Fruit fly (Drosophila melanogaster): Measurements from ENCODE around the gene nej.

The nej gene

dm6 chrX:9684697-9685567 lies 1.9 kb downstream of the nej start (continued):
- TF ChIP-seq chm (GFP tag; IDR thresholded peaks at IDR 0.05) (0 out of 2 replicates have a peak, but pooled peaks have one; percentile 37), CG12219 (GFP tag; optimal IDR thresholded peaks at IDR 0.05) (no peak), bbx (GFP tag; IDR thresholded peaks at IDR 0.05; ENCODE audit: partially characterized antibody) (0 out of 2 replicates have a peak, but pooled peaks have one; percentile 18), CG10321 (GFP tag; IDR thresholded peaks at IDR 0.05) (peak; percentile 92), CG11456 (GFP tag; IDR thresholded peaks at IDR 0.05) (no peak), CG16815 (GFP tag; optimal IDR thresholded peaks at IDR 0.05) (no peak), esg (GFP tag; conservative IDR thresholded peaks at IDR 0.05) (no peak), dan (GFP tag; IDR thresholded peaks at IDR 0.05) (no peak), CG12155 (GFP tag; optimal IDR thresholded peaks at IDR 0.05) (peak; percentile 99), gce (GFP tag; IDR thresholded peaks at IDR 0.05) (no peak), Oli (tag; optimal IDR thresholded peaks at IDR 0.05) (no peak), Lpt (GFP tag; optimal IDR thresholded peaks at IDR 0.05) (no peak), insv (GFP tag; optimal IDR thresholded peaks at IDR 0.05) (no peak), CG17359 (tag; optimal IDR thresholded peaks at IDR 0.05) (no peak), trh (GFP tag; optimal IDR thresholded peaks at IDR 0.05) (no peak), Rfx (GFP tag; IDR thresholded peaks at IDR 0.05) (no peak), CG10431 (GFP tag; optimal IDR thresholded peaks at IDR 0.05) (no peak), Nf-YC (tag; optimal IDR thresholded peaks at IDR 0.05) (peak; percentile 41), CG8478 (optimal IDR thresholded peaks at IDR 0.05) (peak; percentile 95), lmd (GFP tag; IDR thresholded peaks at IDR 0.05) (no peak), CrebB (tag; optimal IDR thresholded peaks at IDR 0.05) (no peak), Spps (tag; optimal IDR thresholded peaks at IDR 0.05) (no peak), Mrtf (GFP tag; IDR thresholded peaks at IDR 0.05) (no peak), CG17186 (GFP tag; optimal IDR thresholded peaks at IDR 0.05) (no peak), Optix (GFP tag; IDR thresholded peaks at IDR 0.05) (no peak), MESR4 (GFP tag; optimal IDR thresholded peaks at IDR 0.05) (peak; percentile 9), Ravus (GFP tag; IDR thresholded peaks at IDR 0.05) (no peak), crol (GFP tag; IDR thresholded peaks at IDR 0.05) (peak; percentile 58), grau (tag; optimal IDR thresholded peaks at IDR 0.05) (no peak), CG7786 (GFP tag; optimal IDR thresholded peaks at IDR 0.05) (no peak), slbo (GFP tag; IDR thresholded peaks at IDR 0.05) (0 out of 2 replicates have a peak, but pooled peaks have one; percentile 23), Scr (GFP tag; IDR thresholded peaks at IDR 0.05; ENCODE audit: partially characterized antibody) (no peak), sim (GFP tag; IDR thresholded peaks at IDR 0.05) (no peak), HLH4C (GFP tag; IDR thresholded peaks at IDR 0.05; ENCODE audit: partially characterized antibody) (no peak), CoRest (tag; optimal IDR thresholded peaks at IDR 0.05) (peak; percentile 7), chn (GFP tag; optimal IDR thresholded peaks at IDR 0.05) (no peak), ranshi (GFP tag; IDR thresholded peaks at IDR 0.05) (peak; percentile 10; the same call in 1 of the 2 replicates), CG16863 (GFP tag; optimal IDR thresholded peaks at IDR 0.05) (no peak), CG10654 (GFP tag; optimal IDR thresholded peaks at IDR 0.05) (no peak), CG12236 (GFP tag; optimal IDR thresholded peaks at IDR 0.05) (no peak), aop (GFP tag; IDR thresholded peaks at IDR 0.05) (no peak), CG1832 (GFP tag; optimal IDR thresholded peaks at IDR 0.05) (peak; percentile 82), Chrac-16 (GFP tag; optimal IDR thresholded peaks at IDR 0.05) (no peak), unpg (GFP tag; optimal IDR thresholded peaks at IDR 0.05) (no peak), CG31441 (GFP tag; IDR thresholded peaks at IDR 0.05) (0 out of 2 replicates have a peak, but pooled peaks have one; percentile 13), hth (optimal IDR thresholded peaks at IDR 0.05) (no peak), ssp (GFP tag; IDR thresholded peaks at IDR 0.05) (no peak), sc (optimal IDR thresholded peaks at IDR 0.05) (no peak), sc (GFP tag; optimal IDR thresholded peaks at IDR 0.05) (no peak), CG7357 (GFP tag; IDR thresholded peaks at IDR 0.05) (no peak), kni (GFP tag; optimal IDR thresholded peaks at IDR 0.05) (peak; percentile 53)

All from whole organism, embryonic.